Fruit fly (Drosophila melanogaster): ENCODE measurements around the gene mthl10.

mthl10 gene

DNA sequence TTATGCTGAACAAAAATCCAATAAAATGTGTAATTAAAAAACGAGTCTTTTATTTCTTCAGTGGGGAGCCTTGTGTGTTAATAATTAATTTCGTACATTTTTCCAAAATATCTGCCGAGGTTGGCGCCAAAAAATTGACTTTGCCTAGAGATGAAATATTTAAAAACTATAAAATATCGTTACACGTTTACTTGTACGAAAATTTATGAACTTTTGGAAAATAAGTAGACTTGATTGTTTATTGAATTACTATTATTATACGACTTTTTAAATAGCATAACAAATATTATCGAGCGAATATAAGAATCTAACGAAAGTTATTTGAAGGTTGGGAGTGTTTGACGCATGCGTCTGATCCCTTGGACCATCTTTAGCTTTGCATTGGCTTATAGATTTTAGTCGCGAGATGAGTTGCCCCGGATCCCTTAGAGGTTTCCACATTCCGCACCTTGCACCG lies 13.3 kb upstream of the mthl10 start, which contains the start of gene CG1231:
CG1231 (plus strand) TSS at position 407 of the 457 bp plus-strand sequence.
- TF ChIP-seq cyc (GFP tag; optimal IDR thresholded peaks at IDR 0.05) (no peak), ss (GFP tag; optimal IDR thresholded peaks at IDR 0.05) (no peak), eg (GFP tag; IDR thresholded peaks at IDR 0.05) (no peak), fd59A (GFP tag; optimal IDR thresholded peaks at IDR 0.05) (no peak), CG11762 (GFP tag; optimal IDR thresholded peaks at IDR 0.05; ENCODE audit: insufficient read depth) (no peak), Eip75B (GFP tag; optimal IDR thresholded peaks at IDR 0.05) (no peak), CG6163 (GFP tag; IDR thresholded peaks at IDR 0.05) (no peak), vri (GFP tag; optimal IDR thresholded peaks at IDR 0.05) (no peak), lz (GFP tag; optimal IDR thresholded peaks at IDR 0.05) (no peak), CG6276 (GFP tag; optimal IDR thresholded peaks at IDR 0.05) (no peak), Sox102F (GFP tag; optimal IDR thresholded peaks at IDR 0.05) (no peak), CG8632 (GFP tag; optimal IDR thresholded peaks at IDR 0.05) (no peak), Smox (GFP tag; optimal IDR thresholded peaks at IDR 0.05) (no peak), CG10631 (GFP tag; optimal IDR thresholded peaks at IDR 0.05) (no peak), CG31627 (GFP tag; optimal IDR thresholded peaks at IDR 0.05) (no peak), Hr4 (GFP tag; optimal IDR thresholded peaks at IDR 0.05) (no peak), Blimp-1 (GFP tag; optimal IDR thresholded peaks at IDR 0.05) (no peak), esn (GFP tag; optimal IDR thresholded peaks at IDR 0.05) (no peak), Gug (GFP tag; IDR thresholded peaks at IDR 0.05) (no peak), Ets21C (GFP tag; optimal IDR thresholded peaks at IDR 0.05) (no peak)

DNA sequence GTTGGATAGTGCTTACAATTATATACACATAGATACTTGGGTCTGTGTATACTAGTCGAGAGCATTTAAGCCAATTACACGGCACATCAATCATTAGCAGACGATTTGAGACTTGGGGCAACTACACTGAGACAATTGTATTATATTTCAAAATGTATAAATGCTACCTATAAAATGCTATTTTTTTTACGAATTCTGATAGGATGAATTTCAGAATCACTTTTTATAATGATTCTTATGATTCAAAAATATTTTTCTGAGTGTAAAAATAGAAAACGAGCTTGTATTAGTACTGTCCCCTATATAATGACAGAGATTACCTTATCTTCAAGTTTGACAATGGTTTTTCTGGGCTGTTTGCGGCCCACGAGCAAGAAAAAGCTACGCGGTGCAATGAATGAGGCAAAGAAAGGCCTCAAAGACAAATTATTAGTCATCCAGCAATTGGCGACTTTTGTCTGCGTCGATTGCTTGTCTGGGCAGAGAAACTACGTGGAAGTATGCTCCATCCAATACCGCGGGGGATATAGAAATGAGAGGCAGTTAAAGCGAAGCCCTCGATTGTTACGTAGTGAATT lies 8.0 kb upstream of the mthl10 start:
- peak; percentile 17 for TF ChIP-seq CG31627 (GFP tag; optimal IDR thresholded peaks at IDR 0.05)
- TF ChIP-seq eg (GFP tag; IDR thresholded peaks at IDR 0.05) = peak; percentile 85
- peak; percentile 90 for TF ChIP-seq Eip78C (GFP tag)
- TF ChIP-seq CG11294 (GFP tag; IDR thresholded peaks at IDR 0.05) = peak; percentile 47; the same call in 1 of the 2 replicates
- TF ChIP-seq lz (GFP tag; optimal IDR thresholded peaks at IDR 0.05) = no peak
- TF ChIP-seq CG6163 (GFP tag; IDR thresholded peaks at IDR 0.05) = peak; percentile 66
- peak; percentile 43 for TF ChIP-seq CG3032 (tag; optimal IDR thresholded peaks at IDR 0.05)
- peak; percentile 35 for TF ChIP-seq dsx (GFP tag; optimal IDR thresholded peaks at IDR 0.05; ENCODE audit: poor library complexity, severe bottlenecking)
- peak; percentile 67 for TF ChIP-seq Gug (GFP tag; IDR thresholded peaks at IDR 0.05)
- peak; percentile 63 for TF ChIP-seq esn (GFP tag; optimal IDR thresholded peaks at IDR 0.05)
- peak; percentile 25 for TF ChIP-seq CG11902 (GFP tag; optimal IDR thresholded peaks at IDR 0.05)
- TF ChIP-seq Smox (GFP tag; optimal IDR thresholded peaks at IDR 0.05) = no peak
- TF ChIP-seq pdm3 (GFP tag; optimal IDR thresholded peaks at IDR 0.05) = no peak
- no peak for TF ChIP-seq net (GFP tag; optimal IDR thresholded peaks at IDR 0.05)
- peak; percentile 76 for TF ChIP-seq CG8119 (GFP tag; IDR thresholded peaks at IDR 0.05)
- TF ChIP-seq CG11762 (GFP tag; optimal IDR thresholded peaks at IDR 0.05; ENCODE audit: insufficient read depth) = peak; percentile 26
- peak; percentile 73 for TF ChIP-seq CG15336 (GFP tag; IDR thresholded peaks at IDR 0.05)
- peak; percentile 32 for TF ChIP-seq cyc (GFP tag; optimal IDR thresholded peaks at IDR 0.05)
- TF ChIP-seq CG16779 (tag; optimal IDR thresholded peaks at IDR 0.05) = no peak

dm6 chr3L:349751-350150 lies 7.0 kb upstream of the mthl10 start:
- no peak for TF ChIP-seq Hr38 (GFP tag; optimal IDR thresholded peaks at IDR 0.05)
- no peak for TF ChIP-seq CG1621 (tag; optimal IDR thresholded peaks at IDR 0.05)
- no peak for TF ChIP-seq CG32006 (GFP tag; optimal IDR thresholded peaks at IDR 0.05)
- no peak for TF ChIP-seq CG10669 (GFP tag; optimal IDR thresholded peaks at IDR 0.05)
- no peak for TF ChIP-seq CG8119 (GFP tag; IDR thresholded peaks at IDR 0.05)
- peak; percentile 13 for TF ChIP-seq esn (GFP tag; optimal IDR thresholded peaks at IDR 0.05)
- peak; percentile 31 for TF ChIP-seq vri (GFP tag; optimal IDR thresholded peaks at IDR 0.05)
- TF ChIP-seq ss (GFP tag; optimal IDR thresholded peaks at IDR 0.05) = no peak
- TF ChIP-seq CG6792 (GFP tag; optimal IDR thresholded peaks at IDR 0.05) = no peak
- no peak for TF ChIP-seq CG34406 (GFP tag; optimal IDR thresholded peaks at IDR 0.05)
- TF ChIP-seq CG7368 (GFP tag; optimal IDR thresholded peaks at IDR 0.05) = no peak
- no peak for TF ChIP-seq Sox15 (GFP tag; optimal IDR thresholded peaks at IDR 0.05)
- TF ChIP-seq Ets21C (GFP tag; optimal IDR thresholded peaks at IDR 0.05) = no peak
- TF ChIP-seq Hr39 (GFP tag; optimal IDR thresholded peaks at IDR 0.05) = peak; percentile 22
- TF ChIP-seq CG8319 (GFP tag; optimal IDR thresholded peaks at IDR 0.05) = no peak
- no peak for TF ChIP-seq CG3919 (GFP tag; optimal IDR thresholded peaks at IDR 0.05)
- no peak for TF ChIP-seq spab (GFP tag; optimal IDR thresholded peaks at IDR 0.05)
- peak; percentile 94 for TF ChIP-seq svp (GFP tag)
- no peak for TF ChIP-seq Lpt (GFP tag; optimal IDR thresholded peaks at IDR 0.05)
- no peak for TF ChIP-seq fd85E (GFP tag; optimal IDR thresholded peaks at IDR 0.05)
- no peak for TF ChIP-seq cyc (GFP tag; optimal IDR thresholded peaks at IDR 0.05)
- TF ChIP-seq OdsH (GFP tag; optimal IDR thresholded peaks at IDR 0.05) = peak; percentile 6
- TF ChIP-seq CG10631 (GFP tag; optimal IDR thresholded peaks at IDR 0.05) = no peak
- TF ChIP-seq fd59A (GFP tag; optimal IDR thresholded peaks at IDR 0.05) = no peak
- no peak for TF ChIP-seq CG6808 (GFP tag; optimal IDR thresholded peaks at IDR 0.05)
